Worm (Caenorhabditis elegans) whole organism, L2 larva: ENCODE results near the gene cnc-5.

Experiments used
- ZK546.5 ChIP-seq: sonication (generic microtip); optimal IDR thresholded peaks from 2 replicates; lab custom pipeline; 2017; ENCODE audit warnings: missing biosample characterization, missing genetic modification characterization
- egl-27 ChIP-seq: sonication (generic microtip); optimal IDR thresholded peaks from 3 replicates; lab custom pipeline; 2017; ENCODE audit warnings: missing biosample characterization, missing genetic modification reagents, missing genetic modification characterization
- mdl-1 ChIP-seq, 2 experiments: fragments of 150-350 bp in 1 of 2; sonication (generic microtip) in 1 of 2; optimal IDR thresholded peaks; 2 replicates each; lab custom pipeline; 2017; ENCODE audit warnings: missing biosample characterization in 2 of 2, missing genetic modification characterization in 2 of 2
- nhr-11 ChIP-seq: fragments of 150-350 bp; optimal IDR thresholded peaks from 2 replicates; lab custom pipeline; 2014; ENCODE audit warnings: missing biosample characterization, missing genetic modification characterization
- nhr-12 ChIP-seq: fragments of 150-350 bp; optimal IDR thresholded peaks from 2 replicates; lab custom pipeline; 2014; ENCODE audit warnings: missing biosample characterization, missing genetic modification characterization
- unc-39 ChIP-seq: fragments of 150-350 bp; optimal IDR thresholded peaks from 2 replicates; lab custom pipeline; 2014; ENCODE audit warnings: missing biosample characterization, missing genetic modification characterization
- unc-62 ChIP-seq: fragments of 150-350 bp; optimal IDR thresholded peaks from 2 replicates; lab custom pipeline; 2014; ENCODE audit warnings: missing biosample characterization, missing genetic modification reagents, missing genetic modification characterization

ce11 chrV:1442042-1442441, 3.1 kb upstream of the cnc-5 start, which contains the start of gene cnc-11:
- TF ChIP-seq unc-39 (tag; lab: Kevin White, UChicago) (no peak), nhr-11 (no peak), nhr-12 (no peak), ZK546.5 (tag; lab: Kevin White, UChicago) (no peak), egl-27 (tag; lab: Kevin White, UChicago) (no peak), unc-62 (GFP tag; lab: Kevin White, UChicago) (no peak), mdl-1 (tag; optimal IDR thresholded peaks at IDR 0.05; lab: Kevin White, UChicago) (no peak)
